Fruit fly (Drosophila melanogaster) whole organism, embryonic: ENCODE measurements around the gene CG5861.

Experiments
- BEAF-32 ChIP-seq: fragments of 200-800 bp; sonication (Bioruptor generic); optimal IDR thresholded peaks from 3 replicates; lab custom pipeline; 2017; ENCODE audit warnings: missing biosample characterization, missing genetic modification characterization, mild to moderate bottlenecking, moderate library complexity, missing genetic modification reagents
- CG10147 ChIP-seq: fragments of 200-800 bp; sonication (Bioruptor generic); optimal IDR thresholded peaks from 2 replicates; lab custom pipeline; 2019; ENCODE audit warnings: missing biosample characterization, mild to moderate bottlenecking, missing genetic modification characterization, moderate library complexity
- CG10267 ChIP-seq: fragments of 200-800 bp; sonication (Bioruptor generic); optimal IDR thresholded peaks from 2 replicates; lab custom pipeline; 2018; ENCODE audit warnings: missing biosample characterization, mild to moderate bottlenecking, missing genetic modification characterization, moderate library complexity
- CG10321 ChIP-seq: fragments of 200-800 bp; sonication (Bioruptor generic); IDR thresholded peaks from 2 replicates; pipeline ENCODE4 v1.3.6; 2022; ENCODE audit warnings: missing biosample characterization, missing genetic modification characterization
- CG11504 ChIP-seq: fragments of 200-800 bp; sonication (Bioruptor generic); optimal IDR thresholded peaks from 3 replicates; lab custom pipeline; 2019; ENCODE audit warnings: missing biosample characterization, mild to moderate bottlenecking, missing genetic modification characterization, moderate library complexity
- CG12299 ChIP-seq: fragments of 200-800 bp; sonication (Bioruptor generic); optimal IDR thresholded peaks from 2 replicates; lab custom pipeline; 2018; ENCODE audit warnings: missing biosample characterization, mild to moderate bottlenecking, missing genetic modification characterization
- CG15601 ChIP-seq: fragments of 200-800 bp; sonication (Bioruptor generic); optimal IDR thresholded peaks from 3 replicates; lab custom pipeline; 2019; ENCODE audit warnings: missing biosample characterization, mild to moderate bottlenecking, missing genetic modification characterization, moderate library complexity
- CG18476 ChIP-seq: fragments of 200-800 bp; sonication (Bioruptor generic); optimal IDR thresholded peaks from 2 replicates; lab custom pipeline; 2016; ENCODE audit warnings: missing biosample characterization, mild to moderate bottlenecking, missing genetic modification characterization
- CG30431 ChIP-seq: fragments of 200-800 bp; sonication (Bioruptor generic); optimal IDR thresholded peaks from 2 replicates; lab custom pipeline; 2017; ENCODE audit warnings: missing biosample characterization, missing genetic modification characterization
- CG3726 ChIP-seq: fragments of 200-800 bp; sonication (Bioruptor generic); IDR thresholded peaks from 3 replicates; pipeline ENCODE4, ENCODE4 v1.3.6; 2022; ENCODE audit warnings: missing biosample characterization, missing genetic modification characterization
- CG4617 ChIP-seq: fragments of 200-800 bp; sonication (Bioruptor generic); optimal IDR thresholded peaks from 3 replicates; lab custom pipeline; 2016; ENCODE audit warnings: missing biosample characterization, missing genetic modification characterization, borderline replicate concordance
- CG7839 ChIP-seq: fragments of 200-800 bp; sonication (Bioruptor generic); optimal IDR thresholded peaks from 3 replicates; lab custom pipeline; 2018; ENCODE audit warnings: missing biosample characterization, mild to moderate bottlenecking, missing genetic modification characterization, moderate library complexity
- CG9609 ChIP-seq: fragments of 200-800 bp; sonication (Bioruptor generic); optimal IDR thresholded peaks from 3 replicates; lab custom pipeline; 2016; ENCODE audit warnings: missing biosample characterization, missing genetic modification characterization
- CG9817 ChIP-seq: fragments of 200-800 bp; sonication (Bioruptor generic); optimal IDR thresholded peaks from 2 replicates; lab custom pipeline; 2018; ENCODE audit warnings: missing biosample characterization, mild to moderate bottlenecking, missing genetic modification characterization, moderate library complexity
- D19A ChIP-seq: fragments of 200-800 bp; optimal IDR thresholded peaks from 3 replicates; lab custom pipeline; 2019; ENCODE audit warnings: missing biosample characterization, mild to moderate bottlenecking, missing genetic modification characterization, moderate library complexity
- Drgx ChIP-seq: fragments of 200-800 bp; sonication (Bioruptor generic); IDR thresholded peaks from 2 replicates; pipeline ENCODE4 v1.3.6; 2022; ENCODE audit warnings: missing biosample characterization, missing genetic modification characterization
- Eip74EF ChIP-seq, 2 experiments: fragments of 200-800 bp in 1 of 2; fragments of >200 bp in 1 of 2; sonication (Bioruptor generic) in 1 of 2; optimal IDR thresholded peaks; 2 replicates each; lab custom pipeline; 2017 to 2019; ENCODE audit warnings: missing biosample characterization in 2 of 2, missing genetic modification characterization in 2 of 2, mild to moderate bottlenecking in 1 of 2, moderate library complexity in 1 of 2
- HHEX ChIP-seq: fragments of 200-800 bp; sonication (Bioruptor generic); optimal IDR thresholded peaks from 3 replicates; lab custom pipeline; 2017; ENCODE audit warnings: missing biosample characterization, mild to moderate bottlenecking, missing genetic modification characterization, missing genetic modification reagents
- HmgZ ChIP-seq: fragments of 200-800 bp; sonication (Bioruptor generic); optimal IDR thresholded peaks from 2 replicates; lab custom pipeline; 2018; ENCODE audit warnings: missing biosample characterization, mild to moderate bottlenecking, missing genetic modification characterization
- Hmr ChIP-seq: fragments of 200-800 bp; sonication (Bioruptor generic); optimal IDR thresholded peaks from 3 replicates; lab custom pipeline; 2017; ENCODE audit warnings: mild to moderate bottlenecking, missing biosample characterization, missing genetic modification reagents, missing genetic modification characterization
- Hsf ChIP-seq: fragments of 200-800 bp; sonication (Bioruptor generic); optimal IDR thresholded peaks from 3 replicates; lab custom pipeline; 2016; ENCODE audit warnings: missing biosample characterization, missing genetic modification characterization
- Mrtf ChIP-seq: fragments of 200-800 bp; sonication (Bioruptor generic); IDR thresholded peaks from 3 replicates; pipeline ENCODE4 v1.3.6; 2022; ENCODE audit warnings: missing biosample characterization, missing genetic modification characterization
- NFAT ChIP-seq: fragments of 200-800 bp; sonication (Bioruptor generic); IDR thresholded peaks from 2 replicates; pipeline ENCODE4 v1.3.6; 2022; ENCODE audit warnings: missing biosample characterization, missing genetic modification characterization
- NfI ChIP-seq: fragments of 200-800 bp; sonication (Bioruptor generic); optimal IDR thresholded peaks from 3 replicates; lab custom pipeline; 2018; ENCODE audit warnings: missing biosample characterization, mild to moderate bottlenecking, missing genetic modification characterization, moderate library complexity
- Sin3A ChIP-seq: fragments of >200 bp; optimal IDR thresholded peaks from 2 replicates; lab custom pipeline; 2018
- Sox102F ChIP-seq: fragments of 200-800 bp; sonication (Bioruptor generic); optimal IDR thresholded peaks from 2 replicates; lab custom pipeline; 2018; ENCODE audit warnings: missing biosample characterization, mild to moderate bottlenecking, missing genetic modification characterization, moderate library complexity
- Ssrp ChIP-seq: fragments of 200-800 bp; sonication (Bioruptor generic); optimal IDR thresholded peaks from 2 replicates; lab custom pipeline; 2018; ENCODE audit warnings: missing biosample characterization, mild to moderate bottlenecking, missing genetic modification characterization, moderate library complexity
- TFAM ChIP-seq: fragments of 200-800 bp; sonication (Bioruptor generic); optimal IDR thresholded peaks from 2 replicates; lab custom pipeline; 2017; ENCODE audit warnings: missing biosample characterization, missing genetic modification characterization, inconsistent platforms
- Tbp ChIP-seq: fragments of >200 bp; optimal IDR thresholded peaks from 2 replicates; lab custom pipeline; 2018; ENCODE audit warnings: missing biosample characterization, missing genetic modification characterization
- Vsx1 ChIP-seq: fragments of 200-800 bp; sonication (Bioruptor generic); optimal IDR thresholded peaks from 2 replicates; lab custom pipeline; 2017; ENCODE audit warnings: missing biosample characterization, mild to moderate bottlenecking, missing genetic modification characterization, missing genetic modification reagents
- az2 ChIP-seq: fragments of 200-800 bp; sonication (Bioruptor generic); optimal IDR thresholded peaks from 3 replicates; lab custom pipeline; 2016; ENCODE audit warnings: missing biosample characterization, missing genetic modification characterization
- bowl ChIP-seq: fragments of 200-800 bp; sonication (Bioruptor generic); IDR thresholded peaks from 2 replicates; pipeline ENCODE4 v1.3.6; 2022; ENCODE audit warnings: missing biosample characterization, missing genetic modification characterization
- crc ChIP-seq: fragments of 200-800 bp; sonication (Bioruptor generic); optimal IDR thresholded peaks from 2 replicates; lab custom pipeline; 2016; ENCODE audit warnings: missing biosample characterization, missing genetic modification characterization
- ewg ChIP-seq: fragments of 200-800 bp; sonication (Bioruptor generic); optimal IDR thresholded peaks from 3 replicates; lab custom pipeline; 2017; ENCODE audit warnings: mild to moderate bottlenecking, missing biosample characterization, missing genetic modification reagents, missing genetic modification characterization
- fd3F ChIP-seq: fragments of 200-800 bp; sonication (Bioruptor generic); optimal IDR thresholded peaks from 2 replicates; lab custom pipeline; 2018; ENCODE audit warnings: missing biosample characterization, mild to moderate bottlenecking, missing genetic modification characterization, moderate library complexity
- fu2 ChIP-seq: fragments of 200-800 bp; sonication (Bioruptor generic); optimal IDR thresholded peaks from 2 replicates; lab custom pipeline; 2016; ENCODE audit warnings: missing biosample characterization, missing genetic modification characterization
- gsb-n ChIP-seq: fragments of 200-800 bp; sonication (Bioruptor generic); optimal IDR thresholded peaks from 3 replicates; lab custom pipeline; 2018; ENCODE audit warnings: missing biosample characterization, mild to moderate bottlenecking, missing genetic modification characterization
- lola ChIP-seq, 3 experiments: fragments of >200 bp in 2 of 3; fragments of 200-800 bp in 1 of 3; sonication (Bioruptor generic) in 1 of 3; optimal IDR thresholded peaks; 2 replicates each; lab custom pipeline; 2017 to 2019; ENCODE audit warnings: missing biosample characterization in 3 of 3, missing genetic modification characterization in 3 of 3, mild to moderate bottlenecking in 1 of 3, moderate library complexity in 1 of 3
- nmo ChIP-seq: fragments of 200-800 bp; sonication (Bioruptor generic); optimal IDR thresholded peaks from 2 replicates; lab custom pipeline; 2018; ENCODE audit warnings: missing biosample characterization, mild to moderate bottlenecking, missing genetic modification characterization, moderate library complexity
- onecut ChIP-seq: fragments of 200-800 bp; sonication (Bioruptor generic); IDR thresholded peaks from 2 replicates; pipeline ENCODE4 v1.3.6; 2022; ENCODE audit warnings: missing biosample characterization, missing genetic modification characterization
- pan ChIP-seq, 4 experiments: fragments of >200 bp in 3 of 4; fragments of 200-800 bp in 1 of 4; sonication (Bioruptor generic) in 1 of 4; optimal IDR thresholded peaks in 3 of 4; IDR thresholded peaks in 1 of 4; 2 replicates each; pipeline versions ENCODE4 v1.3.6 to Lab custom; 2017 to 2022; ENCODE audit warnings: missing biosample characterization in 2 of 4, missing genetic modification characterization in 2 of 4, mixed read lengths in 1 of 4
- peb ChIP-seq: fragments of 200-800 bp; sonication (Bioruptor generic); IDR thresholded peaks from 2 replicates; pipeline ENCODE4 v1.3.6; 2022; ENCODE audit warnings: missing biosample characterization, missing genetic modification characterization
- pita ChIP-seq: fragments of 200-800 bp; sonication (Bioruptor generic); optimal IDR thresholded peaks from 2 replicates; lab custom pipeline; 2017; ENCODE audit warnings: missing biosample characterization, mild to moderate bottlenecking, missing genetic modification characterization
- pros ChIP-seq: fragments of 200-800 bp; sonication (Bioruptor generic); optimal IDR thresholded peaks from 3 replicates; lab custom pipeline; 2019; ENCODE audit warnings: missing biosample characterization, mild to moderate bottlenecking, missing genetic modification characterization, moderate library complexity
- ranshi ChIP-seq: fragments of 200-800 bp; sonication (Bioruptor generic); IDR thresholded peaks from 2 replicates; pipeline ENCODE4 v1.3.6; 2022; ENCODE audit warnings: missing biosample characterization, missing genetic modification characterization
- schlank ChIP-seq: fragments of 200-800 bp; sonication (Bioruptor generic); optimal IDR thresholded peaks from 2 replicates; lab custom pipeline; 2018; ENCODE audit warnings: missing biosample characterization, mild to moderate bottlenecking, missing genetic modification characterization
- twi ChIP-seq: fragments of 200-800 bp; optimal IDR thresholded peaks from 2 replicates; lab custom pipeline; 2019; ENCODE audit warnings: missing biosample characterization, mild to moderate bottlenecking, missing genetic modification characterization, moderate library complexity
- vfl ChIP-seq: fragments of 200-800 bp; sonication (Bioruptor generic); optimal IDR thresholded peaks from 2 replicates; lab custom pipeline; 2016; ENCODE audit warnings: missing biosample characterization, missing genetic modification characterization
- zfh2 ChIP-seq: fragments of 200-800 bp; sonication (Bioruptor generic); optimal IDR thresholded peaks from 2 replicates; lab custom pipeline; 2016; ENCODE audit warnings: missing biosample characterization, missing genetic modification characterization

Gene CG5861

DNA sequence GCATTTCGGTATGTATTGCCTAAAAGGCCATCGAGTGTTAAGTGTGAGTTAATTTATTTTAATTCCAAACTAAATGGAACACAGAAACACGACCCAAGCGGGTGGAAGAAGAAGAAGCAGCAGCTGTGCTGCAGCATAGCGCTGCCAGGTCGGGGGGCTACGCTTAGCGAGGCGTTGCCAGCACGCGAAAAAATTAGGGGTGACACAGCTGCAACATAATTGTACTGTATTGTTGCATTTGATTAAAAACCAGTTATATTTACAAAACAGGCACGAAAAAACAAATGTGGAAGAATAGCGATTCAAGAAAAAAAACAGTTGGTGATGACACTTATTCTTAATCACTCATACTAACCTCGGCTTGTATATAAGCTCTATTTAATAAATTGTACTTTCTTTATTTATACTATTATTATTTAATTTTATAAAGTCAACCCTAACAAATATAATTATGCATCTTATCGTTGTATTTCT is 43.1 kb upstream of the CG5861 start (continued):
- TF ChIP-seq pita (GFP tag; lab: Kevin White, UChicago): no peak
- TF ChIP-seq onecut (GFP tag; lab: Robert Waterston, UW): peak; percentile 41; the same call in 1 of the 2 replicates
- TF ChIP-seq CG3726: peak; percentile 65; the same call in 2 of the 3 replicates
- no peak for TF ChIP-seq CG15601 (tag; lab: Kevin White, UChicago)
- TF ChIP-seq twi (tag; lab: Kevin White, UChicago): no peak
- peak; percentile 68 for TF ChIP-seq fd3F (GFP tag; lab: Kevin White, UChicago)
- TF ChIP-seq CG12299 (tag; lab: Kevin White, UChicago): no peak
- TF ChIP-seq BEAF-32 (GFP tag; lab: Kevin White, UChicago): peak; percentile 75
- TF ChIP-seq Sin3A (lab: Kevin White, UChicago): no peak
- peak; percentile 67; the same call in 1 of the 2 replicates for TF ChIP-seq Drgx (GFP tag; lab: Robert Waterston, UW)
- peak; percentile 54 for TF ChIP-seq Hsf
- TF ChIP-seq CG9609 (GFP tag; lab: Kevin White, UChicago): peak; percentile 43
- TF ChIP-seq Sox102F (GFP tag; lab: Kevin White, UChicago): peak; percentile 76
- peak; percentile 78 for TF ChIP-seq nmo
- no peak for TF ChIP-seq D19A (tag; lab: Kevin White, UChicago)
- peak in 1 of 3 experiments; percentile 65 for TF ChIP-seq lola (GFP tag; optimal IDR thresholded peaks at IDR 0.05; lab: Kevin White, UChicago)
- TF ChIP-seq zfh2: peak; percentile 77
- peak; percentile 47 for TF ChIP-seq fu2 (GFP tag; lab: Kevin White, UChicago)
- peak; percentile 73 for TF ChIP-seq HmgZ (tag; lab: Kevin White, UChicago)
- TF ChIP-seq bowl (GFP tag; lab: Robert Waterston, UW): peak; percentile 60; the same call in 1 of the 2 replicates
- TF ChIP-seq Vsx1 (GFP tag; lab: Kevin White, UChicago): no peak
- TF ChIP-seq CG7839 (tag; lab: Kevin White, UChicago): peak; percentile 78
- TF ChIP-seq NFAT (GFP tag; lab: Robert Waterston, UW): peak; percentile 85
- TF ChIP-seq CG9817: peak; percentile 69
- no peak for TF ChIP-seq CG10147 (GFP tag; lab: Kevin White, UChicago)
- peak; percentile 58 for TF ChIP-seq peb (GFP tag; lab: Robert Waterston, UW)
- TF ChIP-seq CG18476 (GFP tag; lab: Kevin White, UChicago): no peak
- TF ChIP-seq Mrtf (GFP tag; lab: Robert Waterston, UW): peak; percentile 68; the same call in 2 of the 3 replicates
- 0 out of 2 replicates have a peak, but pooled peaks have one; percentile 40 for TF ChIP-seq CG10321
- TF ChIP-seq crc: peak; percentile 29
- TF ChIP-seq CG10267 (tag; lab: Kevin White, UChicago): peak; percentile 32
- TF ChIP-seq Eip74EF (GFP tag; optimal IDR thresholded peaks at IDR 0.05; lab: Kevin White, UChicago): no peak
- no peak for TF ChIP-seq CG11504 (tag; lab: Kevin White, UChicago)
- peak; percentile 80 for TF ChIP-seq ranshi (GFP tag; lab: Robert Waterston, UW)
- TF ChIP-seq NfI (GFP tag; lab: Kevin White, UChicago): peak; percentile 71
- TF ChIP-seq CG4617 (GFP tag; lab: Kevin White, UChicago): peak; percentile 35
- no peak for TF ChIP-seq gsb-n
- peak; percentile 49 for TF ChIP-seq CG30431 (GFP tag; lab: Kevin White, UChicago)
- no peak for TF ChIP-seq TFAM (GFP tag; lab: Kevin White, UChicago)
- TF ChIP-seq pros (GFP tag; lab: Kevin White, UChicago): no peak
- peak; percentile 79 for TF ChIP-seq Hmr
- no peak for TF ChIP-seq pan (optimal IDR thresholded peaks at IDR 0.05; lab: Kevin White, UChicago)
- peak in 1 of 2 experiments; percentile 82 for TF ChIP-seq pan (GFP tag; optimal IDR thresholded peaks at IDR 0.05 in 1 of 2, IDR thresholded peaks at IDR 0.05 in 1 of 2)
- TF ChIP-seq HHEX (GFP tag; lab: Kevin White, UChicago): no peak
- peak; percentile 49 for TF ChIP-seq ewg (GFP tag; lab: Kevin White, UChicago)
- peak; percentile 77 for TF ChIP-seq Ssrp (tag; lab: Kevin White, UChicago)
- TF ChIP-seq az2: peak; percentile 62
- TF ChIP-seq schlank: peak; percentile 26
- peak; percentile 69 for TF ChIP-seq vfl (GFP tag; lab: Kevin White, UChicago)
- TF ChIP-seq Tbp (GFP tag; lab: Kevin White, UChicago): no peak
